Worm (Caenorhabditis elegans) whole organism, L4/young adult: ENCODE measurements around the gene ZK1290.7.

Source experiments
- W03F9.2 ChIP-seq: fragments of 150-350 bp; optimal IDR thresholded peaks from 2 replicates; lab custom pipeline; 2014; ENCODE audit warnings: missing biosample characterization, missing genetic modification characterization
- dao-5 ChIP-seq: sonication (generic microtip); optimal IDR thresholded peaks from 2 replicates; lab custom pipeline; 2016; ENCODE audit warnings: missing genotype, missing genetic modification characterization, moderate library complexity, missing compliant biosample characterization

ce11 chrII:7534369-7534768 is 9.0 kb upstream of the ZK1290.7 start, which contains the start of gene wrt-10:
- no peak for TF ChIP-seq dao-5 (tag; lab: Kevin White, UChicago)
- no peak for TF ChIP-seq W03F9.2 (tag; lab: Kevin White, UChicago)
